Fruit fly (Drosophila melanogaster) whole organism, prepupa: Measurements from ENCODE around the gene THADA.

Source experiments
- Blimp-1 ChIP-seq: fragments of 200-800 bp; sonication (Bioruptor generic); optimal IDR thresholded peaks from 3 replicates; lab custom pipeline; 2017; ENCODE audit warnings: missing biosample characterization, missing genetic modification characterization, mild to moderate bottlenecking, moderate library complexity, missing genetic modification reagents
- CG10669 ChIP-seq: fragments of 200-800 bp; sonication (Bioruptor generic); optimal IDR thresholded peaks from 3 replicates; lab custom pipeline; 2018; ENCODE audit warnings: missing biosample characterization, mild to moderate bottlenecking, missing genetic modification characterization, moderate library complexity
- CG11294 ChIP-seq: fragments of 200-800 bp; sonication (Bioruptor generic); IDR thresholded peaks from 2 replicates; pipeline ENCODE4 v1.3.6; 2022; ENCODE audit warnings: missing biosample characterization, missing genetic modification characterization
- CG15336 ChIP-seq: fragments of 200-800 bp; sonication (Bioruptor generic); IDR thresholded peaks from 2 replicates; pipeline ENCODE4 v1.3.6; 2022; ENCODE audit warnings: missing biosample characterization, missing genetic modification characterization
- CG1621 ChIP-seq: fragments of 200-800 bp; sonication (Bioruptor generic); optimal IDR thresholded peaks from 3 replicates; lab custom pipeline; 2018; ENCODE audit warnings: missing biosample characterization, mild to moderate bottlenecking, missing genetic modification characterization
- CG16779 ChIP-seq: fragments of 200-800 bp; sonication (Bioruptor generic); optimal IDR thresholded peaks from 3 replicates; lab custom pipeline; 2017; ENCODE audit warnings: missing biosample characterization, mild to moderate bottlenecking, missing genetic modification characterization
- CG3032 ChIP-seq: fragments of 200-800 bp; optimal IDR thresholded peaks from 2 replicates; lab custom pipeline; 2019; ENCODE audit warnings: missing biosample characterization, mild to moderate bottlenecking, missing genetic modification characterization, moderate library complexity
- CG32006 ChIP-seq: fragments of 200-800 bp; sonication (Bioruptor generic); optimal IDR thresholded peaks from 3 replicates; lab custom pipeline; 2017; ENCODE audit warnings: missing biosample characterization, mild to moderate bottlenecking, missing genetic modification characterization
- CG34406 ChIP-seq: fragments of 200-800 bp; sonication (Bioruptor generic); optimal IDR thresholded peaks from 3 replicates; lab custom pipeline; 2016; ENCODE audit warnings: missing biosample characterization, missing genetic modification characterization
- CG4318 ChIP-seq: fragments of 200-800 bp; sonication (Bioruptor generic); optimal IDR thresholded peaks from 3 replicates; lab custom pipeline; 2017; ENCODE audit warnings: missing biosample characterization, mild to moderate bottlenecking, missing genetic modification characterization
- CG6163 ChIP-seq: fragments of 200-800 bp; sonication (Bioruptor generic); IDR thresholded peaks from 3 replicates; pipeline ENCODE4 v1.3.6; 2022; ENCODE audit warnings: missing biosample characterization, missing genetic modification characterization
- CG6276 ChIP-seq: fragments of 200-800 bp; sonication (Bioruptor generic); optimal IDR thresholded peaks from 2 replicates; lab custom pipeline; 2017; ENCODE audit warnings: missing biosample characterization, mild to moderate bottlenecking, missing genetic modification characterization
- CG6792 ChIP-seq: fragments of 200-800 bp; sonication (Bioruptor generic); optimal IDR thresholded peaks from 3 replicates; lab custom pipeline; 2016; ENCODE audit warnings: missing biosample characterization, missing genetic modification characterization
- CG6808 ChIP-seq: fragments of 200-800 bp; sonication (Bioruptor generic); optimal IDR thresholded peaks from 3 replicates; lab custom pipeline; 2017; ENCODE audit warnings: missing biosample characterization, missing genetic modification characterization, mild to moderate bottlenecking, moderate library complexity, missing genetic modification reagents
- CG6854 ChIP-seq: fragments of 200-800 bp; sonication (Bioruptor generic); optimal IDR thresholded peaks from 2 replicates; lab custom pipeline; 2017; ENCODE audit warnings: missing biosample characterization, mild to moderate bottlenecking, missing genetic modification characterization
- CG7368 ChIP-seq: fragments of 200-800 bp; sonication (Bioruptor generic); optimal IDR thresholded peaks from 3 replicates; lab custom pipeline; 2016; ENCODE audit warnings: missing biosample characterization, missing genetic modification characterization
- CG8119 ChIP-seq: fragments of 200-800 bp; sonication (Bioruptor generic); IDR thresholded peaks from 3 replicates; pipeline ENCODE4 v1.3.6; 2022; ENCODE audit warnings: missing biosample characterization, missing genetic modification characterization
- CG8319 ChIP-seq: fragments of 200-800 bp; sonication (Bioruptor generic); optimal IDR thresholded peaks from 3 replicates; lab custom pipeline; 2016; ENCODE audit warnings: missing biosample characterization, missing genetic modification characterization
- CG8632 ChIP-seq: fragments of 200-800 bp; sonication (Bioruptor generic); optimal IDR thresholded peaks from 3 replicates; lab custom pipeline; 2016; ENCODE audit warnings: missing biosample characterization, missing genetic modification characterization
- CG9139 ChIP-seq: fragments of 200-800 bp; sonication (Bioruptor generic); optimal IDR thresholded peaks from 3 replicates; lab custom pipeline; 2017; ENCODE audit warnings: missing biosample characterization, mild to moderate bottlenecking, missing genetic modification characterization
- Eip78C ChIP-seq: fragments of 200-800 bp; sonication (Bioruptor generic); peaks from one replicate; lab custom pipeline; 2016; ENCODE audit warnings: missing biosample characterization, missing genetic modification characterization
- Eip93F ChIP-seq: fragments of 200-800 bp; sonication (Bioruptor generic); optimal IDR thresholded peaks from 2 replicates; lab custom pipeline; 2016; ENCODE audit warnings: missing biosample characterization, mild to moderate bottlenecking, missing genetic modification characterization
- Ets21C ChIP-seq: fragments of 200-800 bp; sonication (Bioruptor generic); optimal IDR thresholded peaks from 3 replicates; lab custom pipeline; 2016; ENCODE audit warnings: missing biosample characterization, missing genetic modification characterization
- Ets96B ChIP-seq: fragments of 200-800 bp; optimal IDR thresholded peaks from 2 replicates; lab custom pipeline; 2019; ENCODE audit warnings: missing biosample characterization, mild to moderate bottlenecking, missing genetic modification characterization, moderate library complexity
- Gug ChIP-seq: fragments of 200-800 bp; sonication (Bioruptor generic); IDR thresholded peaks from 2 replicates; pipeline ENCODE4 v1.3.6; 2022; ENCODE audit warnings: missing biosample characterization, missing genetic modification characterization
- Hr38 ChIP-seq: sonication (Bioruptor generic); optimal IDR thresholded peaks from 2 replicates; lab custom pipeline; 2016; ENCODE audit warnings: missing biosample characterization, missing genetic modification characterization
- Hr39 ChIP-seq: fragments of 200-800 bp; sonication (Bioruptor generic); optimal IDR thresholded peaks from 2 replicates; lab custom pipeline; 2016; ENCODE audit warnings: missing biosample characterization, missing genetic modification characterization
- Hr4 ChIP-seq: fragments of 200-800 bp; sonication (Bioruptor generic); optimal IDR thresholded peaks from 3 replicates; lab custom pipeline; 2016; ENCODE audit warnings: missing biosample characterization, missing genetic modification characterization
- Lpt ChIP-seq: fragments of 200-800 bp; sonication (Bioruptor generic); optimal IDR thresholded peaks from 3 replicates; lab custom pipeline; 2016; ENCODE audit warnings: missing biosample characterization, missing genetic modification characterization
- Met ChIP-seq: fragments of 200-800 bp; sonication (Bioruptor generic); optimal IDR thresholded peaks from 3 replicates; lab custom pipeline; 2016; ENCODE audit warnings: missing biosample characterization, missing genetic modification characterization
- OdsH ChIP-seq: fragments of 200-800 bp; sonication (Bioruptor generic); optimal IDR thresholded peaks from 3 replicates; lab custom pipeline; 2016; ENCODE audit warnings: missing biosample characterization, missing genetic modification characterization
- Smox ChIP-seq: fragments of 200-800 bp; sonication (Bioruptor generic); optimal IDR thresholded peaks from 3 replicates; lab custom pipeline; 2016; ENCODE audit warnings: missing biosample characterization, missing genetic modification characterization
- achi ChIP-seq: fragments of 200-800 bp; sonication (Bioruptor generic); optimal IDR thresholded peaks from 3 replicates; lab custom pipeline; 2016; ENCODE audit warnings: missing biosample characterization, missing genetic modification characterization
- acj6 ChIP-seq: fragments of 200-800 bp; sonication (Bioruptor generic); optimal IDR thresholded peaks from 3 replicates; lab custom pipeline; 2016; ENCODE audit warnings: missing biosample characterization, missing genetic modification characterization
- cyc ChIP-seq: fragments of 200-800 bp; sonication (Bioruptor generic); optimal IDR thresholded peaks from 3 replicates; lab custom pipeline; 2016; ENCODE audit warnings: missing biosample characterization, missing genetic modification characterization
- dac ChIP-seq: fragments of 200-800 bp; sonication (Bioruptor generic); optimal IDR thresholded peaks from 2 replicates; lab custom pipeline; 2017; ENCODE audit warnings: missing biosample characterization, mild to moderate bottlenecking, missing genetic modification characterization
- dsx ChIP-seq: fragments of 200-800 bp; optimal IDR thresholded peaks from 3 replicates; lab custom pipeline; 2019; ENCODE audit warnings: missing biosample characterization, mild to moderate bottlenecking, missing genetic modification characterization, moderate library complexity; ENCODE audit not compliant: poor library complexity, severe bottlenecking
- eg ChIP-seq: fragments of 200-800 bp; sonication (Bioruptor generic); IDR thresholded peaks from 3 replicates; pipeline ENCODE4 v1.3.6; 2022; ENCODE audit warnings: missing biosample characterization, missing genetic modification characterization
- esn ChIP-seq: fragments of 200-800 bp; sonication (Bioruptor generic); optimal IDR thresholded peaks from 2 replicates; lab custom pipeline; 2016; ENCODE audit warnings: missing biosample characterization, mild to moderate bottlenecking, missing genetic modification characterization, moderate library complexity
- fd59A ChIP-seq: fragments of 200-800 bp; sonication (Bioruptor generic); optimal IDR thresholded peaks from 2 replicates; lab custom pipeline; 2017; ENCODE audit warnings: missing biosample characterization, mild to moderate bottlenecking, missing genetic modification characterization, missing genetic modification reagents
- fd85E ChIP-seq: fragments of 200-800 bp; sonication (Bioruptor generic); optimal IDR thresholded peaks from 3 replicates; lab custom pipeline; 2016; ENCODE audit warnings: missing biosample characterization, missing genetic modification characterization
- fkh ChIP-seq: fragments of 200-800 bp; sonication (Bioruptor generic); optimal IDR thresholded peaks from 3 replicates; lab custom pipeline; 2017; ENCODE audit warnings: missing biosample characterization, mild to moderate bottlenecking, missing genetic modification characterization, moderate library complexity
- lz ChIP-seq: fragments of 200-800 bp; sonication (Bioruptor generic); optimal IDR thresholded peaks from 3 replicates; lab custom pipeline; 2016; ENCODE audit warnings: missing biosample characterization, missing genetic modification characterization
- net ChIP-seq: fragments of 200-800 bp; sonication (Bioruptor generic); optimal IDR thresholded peaks from 3 replicates; lab custom pipeline; 2016; ENCODE audit warnings: missing biosample characterization, missing genetic modification characterization
- pdm3 ChIP-seq: fragments of 200-800 bp; sonication (Bioruptor generic); optimal IDR thresholded peaks from 3 replicates; lab custom pipeline; 2016; ENCODE audit warnings: missing biosample characterization, missing genetic modification characterization
- salr ChIP-seq, 2 experiments: fragments of 200-800 bp; sonication (Bioruptor generic); optimal IDR thresholded peaks; 3 replicates each; lab custom pipeline; 2016 to 2018; ENCODE audit warnings: missing biosample characterization in 2 of 2, missing genetic modification characterization in 2 of 2, mild to moderate bottlenecking in 1 of 2
- ss ChIP-seq, 2 experiments: fragments of 200-800 bp; sonication (Bioruptor generic); optimal IDR thresholded peaks; 2 replicates in 1 of 2; 3 replicates in 1 of 2; lab custom pipeline; 2017 to 2018; ENCODE audit warnings: mild to moderate bottlenecking in 2 of 2, missing biosample characterization in 2 of 2, missing genetic modification characterization in 2 of 2, moderate library complexity in 1 of 2
- svp ChIP-seq: fragments of 200-800 bp; sonication (Bioruptor generic); peaks from one replicate; lab custom pipeline; 2016; ENCODE audit warnings: missing biosample characterization, missing genetic modification characterization
- topi ChIP-seq: fragments of 200-800 bp; sonication (Bioruptor generic); optimal IDR thresholded peaks from 3 replicates; lab custom pipeline; 2016; ENCODE audit warnings: missing biosample characterization, missing genetic modification characterization
- vri ChIP-seq: fragments of 200-800 bp; sonication (Bioruptor generic); optimal IDR thresholded peaks from 3 replicates; lab custom pipeline; 2016; ENCODE audit warnings: missing biosample characterization, mild to moderate bottlenecking, missing genetic modification characterization

The THADA gene

dm6 chrX:19842397-19843261, 22.7 kb downstream of the THADA start:
- TF ChIP-seq eg (GFP tag; lab: Robert Waterston, UW) (no peak), Hr38 (GFP tag; lab: Kevin White, UChicago) (no peak), CG16779 (no peak), Met (GFP tag; lab: Kevin White, UChicago) (peak; percentile 53), CG9139 (GFP tag; lab: Kevin White, UChicago) (peak; percentile 37), CG3032 (tag; lab: Kevin White, UChicago) (peak; percentile 49), ss (GFP tag; optimal IDR thresholded peaks at IDR 0.05; lab: Kevin White, UChicago) (peak; percentile 28 to 57), Gug (no peak), Ets96B (tag; lab: Kevin White, UChicago) (peak; percentile 56), net (GFP tag; lab: Kevin White, UChicago) (no peak), Ets21C (GFP tag; lab: Kevin White, UChicago) (peak; percentile 19), salr (GFP tag; optimal IDR thresholded peaks at IDR 0.05; lab: Kevin White, UChicago) (peak in 1 of 2 experiments; percentile 14), CG8319 (GFP tag; lab: Kevin White, UChicago) (no peak), CG32006 (GFP tag; lab: Kevin White, UChicago) (peak; percentile 30), CG8632 (GFP tag; lab: Kevin White, UChicago) (peak; percentile 42), dac (no peak), Lpt (GFP tag; lab: Kevin White, UChicago) (no peak), Eip93F (GFP tag; lab: Kevin White, UChicago) (no peak), CG1621 (no peak), cyc (GFP tag; lab: Kevin White, UChicago) (peak; percentile 46), CG15336 (GFP tag; lab: Robert Waterston, UW) (no peak), acj6 (peak; percentile 56), Hr4 (GFP tag; lab: Kevin White, UChicago) (no peak), svp (GFP tag; lab: Kevin White, UChicago) (peak; percentile 57), CG4318 (no peak), topi (GFP tag; lab: Kevin White, UChicago) (peak; percentile 49), esn (GFP tag; lab: Kevin White, UChicago) (peak; percentile 70), Eip78C (GFP tag; lab: Kevin White, UChicago) (peak; percentile 83), vri (GFP tag; lab: Kevin White, UChicago) (peak; percentile 11), CG6808 (peak; percentile 62), dsx (GFP tag; lab: Kevin White, UChicago) (no peak), CG11294 (GFP tag; lab: Robert Waterston, UW) (no peak), CG7368 (peak; percentile 31), CG34406 (GFP tag; lab: Kevin White, UChicago) (peak; percentile 35), CG6854 (GFP tag; lab: Kevin White, UChicago) (no peak), CG6163 (GFP tag; lab: Robert Waterston, UW) (no peak), fkh (GFP tag; lab: Kevin White, UChicago) (no peak), fd59A (GFP tag; lab: Kevin White, UChicago) (peak; percentile 61), achi (peak; percentile 44), CG8119 (GFP tag; lab: Robert Waterston, UW) (no peak), CG6276 (GFP tag; lab: Kevin White, UChicago) (no peak), CG6792 (GFP tag; lab: Kevin White, UChicago) (peak; percentile 45), OdsH (GFP tag; lab: Kevin White, UChicago) (peak; percentile 46), Blimp-1 (GFP tag; lab: Kevin White, UChicago) (no peak), Hr39 (GFP tag; lab: Kevin White, UChicago) (peak; percentile 50), fd85E (GFP tag; lab: Kevin White, UChicago) (no peak), pdm3 (GFP tag; lab: Kevin White, UChicago) (peak; percentile 40), Smox (GFP tag; lab: Kevin White, UChicago) (peak; percentile 46), CG10669 (GFP tag; lab: Kevin White, UChicago) (peak; percentile 55), lz (peak; percentile 42)
